Fruit fly (Drosophila melanogaster) whole organism, embryonic: ENCODE data around the gene Tsp2A.

Experiments
- Abd-B ChIP-seq: fragments of 200-800 bp; sonication (Bioruptor generic); optimal IDR thresholded peaks from 2 replicates; lab custom pipeline; 2018; ENCODE audit warnings: missing biosample characterization, mild to moderate bottlenecking, missing genetic modification characterization, moderate library complexity
- Antp ChIP-seq: fragments of 200-800 bp; sonication (Bioruptor generic); optimal IDR thresholded peaks from 3 replicates; lab custom pipeline; 2016; ENCODE audit warnings: missing biosample characterization, missing genetic modification characterization
- CG10209 ChIP-seq: fragments of 200-800 bp; sonication (Bioruptor generic); optimal IDR thresholded peaks from 3 replicates; lab custom pipeline; 2017; ENCODE audit warnings: missing biosample characterization, mild to moderate bottlenecking, missing genetic modification characterization, missing genetic modification reagents
- CG10543 ChIP-seq: fragments of 200-800 bp; sonication (Bioruptor generic); optimal IDR thresholded peaks from 3 replicates; lab custom pipeline; 2017; ENCODE audit warnings: missing biosample characterization, mild to moderate bottlenecking, missing genetic modification characterization, moderate library complexity
- CG10654 ChIP-seq: fragments of 200-800 bp; sonication (Bioruptor generic); optimal IDR thresholded peaks from 2 replicates; lab custom pipeline; 2016; ENCODE audit warnings: missing biosample characterization, missing genetic modification characterization
- CG11093 ChIP-seq: fragments of 200-800 bp; sonication (Bioruptor generic); IDR thresholded peaks from 3 replicates; pipeline ENCODE4 v1.3.6; 2022; ENCODE audit warnings: missing biosample characterization, missing genetic modification characterization
- CG11398 ChIP-seq: fragments of 200-800 bp; sonication (Bioruptor generic); optimal IDR thresholded peaks from 2 replicates; lab custom pipeline; 2016; ENCODE audit warnings: missing biosample characterization, missing genetic modification characterization
- CG11504 ChIP-seq: fragments of 200-800 bp; sonication (Bioruptor generic); optimal IDR thresholded peaks from 3 replicates; lab custom pipeline; 2019; ENCODE audit warnings: missing biosample characterization, mild to moderate bottlenecking, missing genetic modification characterization, moderate library complexity
- CG11696 ChIP-seq: fragments of 200-800 bp; sonication (Bioruptor generic); IDR thresholded peaks from 2 replicates; pipeline ENCODE4 v1.3.6; 2022; ENCODE audit warnings: missing biosample characterization, missing genetic modification characterization
- CG12104 ChIP-seq: fragments of 200-800 bp; sonication (Bioruptor generic); optimal IDR thresholded peaks from 3 replicates; lab custom pipeline; 2016; ENCODE audit warnings: missing biosample characterization, missing genetic modification characterization
- CG13287 ChIP-seq: fragments of 200-800 bp; sonication (Bioruptor generic); IDR thresholded peaks from 2 replicates; pipeline ENCODE4 v1.3.6; 2022; ENCODE audit warnings: missing biosample characterization, missing genetic modification characterization; ENCODE audit not compliant: partially characterized antibody
- CG13424 ChIP-seq: fragments of 200-800 bp; sonication (Bioruptor generic); optimal IDR thresholded peaks from 2 replicates; lab custom pipeline; 2019; ENCODE audit warnings: missing biosample characterization, mild to moderate bottlenecking, missing genetic modification characterization, moderate library complexity
- CG16815 ChIP-seq: fragments of 200-800 bp; sonication (Bioruptor generic); optimal IDR thresholded peaks from 3 replicates; lab custom pipeline; 2017; ENCODE audit warnings: missing biosample characterization, mild to moderate bottlenecking, missing genetic modification characterization
- CG16863 ChIP-seq: fragments of 200-800 bp; sonication (Bioruptor generic); optimal IDR thresholded peaks from 3 replicates; lab custom pipeline; 2016; ENCODE audit warnings: missing biosample characterization, missing genetic modification characterization
- CG2712 ChIP-seq: fragments of 200-800 bp; optimal IDR thresholded peaks from 3 replicates; lab custom pipeline; 2019; ENCODE audit warnings: missing biosample characterization, mild to moderate bottlenecking, missing genetic modification characterization, moderate library complexity
- CG31365 ChIP-seq: fragments of 200-800 bp; sonication (Bioruptor generic); optimal IDR thresholded peaks from 2 replicates; lab custom pipeline; 2018; ENCODE audit warnings: missing biosample characterization, mild to moderate bottlenecking, missing genetic modification characterization
- CG4404 ChIP-seq: fragments of 200-800 bp; sonication (Bioruptor generic); IDR thresholded peaks from 2 replicates; pipeline ENCODE4 v1.3.6; 2022; ENCODE audit warnings: missing biosample characterization, missing genetic modification characterization
- CG4854 ChIP-seq: fragments of 200-800 bp; sonication (Bioruptor generic); optimal IDR thresholded peaks from 2 replicates; lab custom pipeline; 2016; ENCODE audit warnings: missing biosample characterization, missing genetic modification characterization, inconsistent platforms
- CG5180 ChIP-seq: fragments of 200-800 bp; sonication (Bioruptor generic); optimal IDR thresholded peaks from 3 replicates; lab custom pipeline; 2017; ENCODE audit warnings: missing biosample characterization, missing genetic modification characterization, mild to moderate bottlenecking, moderate library complexity, missing genetic modification reagents
- CG7556 ChIP-seq: fragments of 200-800 bp; sonication (Bioruptor generic); optimal IDR thresholded peaks from 2 replicates; lab custom pipeline; 2017; ENCODE audit warnings: missing biosample characterization, mild to moderate bottlenecking, missing genetic modification characterization
- CG9727 ChIP-seq: fragments of 200-800 bp; sonication (Bioruptor generic); optimal IDR thresholded peaks from 3 replicates; lab custom pipeline; 2017; ENCODE audit warnings: missing biosample characterization, mild to moderate bottlenecking, missing genetic modification characterization
- Hr78 ChIP-seq, 2 experiments: fragments of 200-800 bp in 1 of 2; fragments of >200 bp in 1 of 2; sonication (Bioruptor generic) in 1 of 2; optimal IDR thresholded peaks; 2 replicates each; lab custom pipeline; 2017 to 2019; ENCODE audit warnings: missing biosample characterization in 2 of 2, missing genetic modification characterization in 2 of 2, mild to moderate bottlenecking in 1 of 2, moderate library complexity in 1 of 2
- Lpt ChIP-seq: fragments of >200 bp; optimal IDR thresholded peaks from 2 replicates; lab custom pipeline; 2018; ENCODE audit warnings: missing biosample characterization, missing genetic modification characterization
- Myb ChIP-seq: fragments of 200-800 bp; sonication (Bioruptor generic); optimal IDR thresholded peaks from 2 replicates; lab custom pipeline; 2016; ENCODE audit warnings: missing biosample characterization, missing genetic modification characterization
- Nf-YB ChIP-seq: fragments of 200-800 bp; sonication (Bioruptor generic); optimal IDR thresholded peaks from 3 replicates; lab custom pipeline; 2019; ENCODE audit warnings: missing biosample characterization, mild to moderate bottlenecking, missing genetic modification characterization, moderate library complexity
- Scr ChIP-seq: fragments of 200-800 bp; sonication (Bioruptor generic); IDR thresholded peaks from 2 replicates; pipeline ENCODE4 v1.3.6; 2022; ENCODE audit warnings: missing biosample characterization, missing genetic modification characterization; ENCODE audit not compliant: partially characterized antibody
- Sox102F ChIP-seq: fragments of 200-800 bp; sonication (Bioruptor generic); optimal IDR thresholded peaks from 2 replicates; lab custom pipeline; 2018; ENCODE audit warnings: missing biosample characterization, mild to moderate bottlenecking, missing genetic modification characterization, moderate library complexity
- abd-A ChIP-seq: fragments of 200-800 bp; sonication (Bioruptor generic); optimal IDR thresholded peaks from 3 replicates; lab custom pipeline; 2019; ENCODE audit warnings: missing biosample characterization, mild to moderate bottlenecking, missing genetic modification characterization, moderate library complexity
- bigmax ChIP-seq: fragments of 200-800 bp; sonication (Bioruptor generic); optimal IDR thresholded peaks from 2 replicates; lab custom pipeline; 2018; ENCODE audit warnings: missing biosample characterization, mild to moderate bottlenecking, missing genetic modification characterization
- chif ChIP-seq, 2 experiments: fragments of 200-800 bp; sonication (Bioruptor generic); optimal IDR thresholded peaks; 3 replicates each; lab custom pipeline; 2016; ENCODE audit warnings: missing biosample characterization in 2 of 2, missing genetic modification characterization in 2 of 2
- ci ChIP-seq: fragments of 200-800 bp; sonication (Bioruptor generic); IDR thresholded peaks from 3 replicates; pipeline ENCODE4 v1.3.6; 2022; ENCODE audit warnings: missing biosample characterization, missing genetic modification characterization
- crol ChIP-seq: fragments of 200-800 bp; sonication (Bioruptor generic); IDR thresholded peaks from 2 replicates; pipeline ENCODE4 v1.3.6; 2022; ENCODE audit warnings: missing biosample characterization, missing genetic modification characterization
- dm ChIP-seq: fragments of 200-800 bp; sonication (Bioruptor generic); optimal IDR thresholded peaks from 3 replicates; lab custom pipeline; 2016; ENCODE audit warnings: missing biosample characterization, missing genetic modification characterization
- eve ChIP-seq, 2 experiments: fragments of >200 bp; optimal IDR thresholded peaks; 2 replicates each; lab custom pipeline; 2017; ENCODE audit warnings: missing biosample characterization in 2 of 2, missing genetic modification characterization in 2 of 2
- fd64A ChIP-seq: fragments of 200-800 bp; sonication (Bioruptor generic); optimal IDR thresholded peaks from 3 replicates; lab custom pipeline; 2018; ENCODE audit warnings: missing biosample characterization, mild to moderate bottlenecking, missing genetic modification characterization
- ind ChIP-seq: fragments of 200-800 bp; sonication (Bioruptor generic); optimal IDR thresholded peaks from 3 replicates; lab custom pipeline; 2016; ENCODE audit warnings: missing biosample characterization, missing genetic modification characterization
- jing ChIP-seq: fragments of 200-800 bp; sonication (Bioruptor generic); optimal IDR thresholded peaks from 2 replicates; lab custom pipeline; 2018; ENCODE audit warnings: missing biosample characterization, mild to moderate bottlenecking, missing genetic modification characterization
- kni ChIP-seq: fragments of 200-800 bp; sonication (Bioruptor generic); optimal IDR thresholded peaks from 3 replicates; lab custom pipeline; 2017; ENCODE audit warnings: mild to moderate bottlenecking, missing biosample characterization, missing genetic modification reagents, missing genetic modification characterization
- lov ChIP-seq, 2 experiments: fragments of 200-800 bp in 1 of 2; fragments of >200 bp in 1 of 2; sonication (Bioruptor generic) in 1 of 2; IDR thresholded peaks in 1 of 2; optimal IDR thresholded peaks in 1 of 2; 2 replicates in 1 of 2; 3 replicates in 1 of 2; pipeline versions ENCODE4 v1.3.6 to Lab custom; 2017 to 2022; ENCODE audit warnings: missing biosample characterization in 1 of 2, missing genetic modification characterization in 1 of 2
- nom ChIP-seq: fragments of 200-800 bp; sonication (Bioruptor generic); optimal IDR thresholded peaks from 2 replicates; lab custom pipeline; 2017; ENCODE audit warnings: missing biosample characterization, missing genetic modification characterization, mild to moderate bottlenecking, moderate library complexity, missing genetic modification reagents
- onecut ChIP-seq: fragments of 200-800 bp; sonication (Bioruptor generic); IDR thresholded peaks from 2 replicates; pipeline ENCODE4 v1.3.6; 2022; ENCODE audit warnings: missing biosample characterization, missing genetic modification characterization
- pb ChIP-seq: fragments of 200-800 bp; sonication (Bioruptor generic); optimal IDR thresholded peaks from 3 replicates; lab custom pipeline; 2016; ENCODE audit warnings: missing biosample characterization, missing genetic modification characterization
- ranshi ChIP-seq: fragments of 200-800 bp; sonication (Bioruptor generic); IDR thresholded peaks from 2 replicates; pipeline ENCODE4 v1.3.6; 2022; ENCODE audit warnings: missing biosample characterization, missing genetic modification characterization
- sim ChIP-seq: fragments of 200-800 bp; sonication (Bioruptor generic); IDR thresholded peaks from 2 replicates; pipeline ENCODE4 v1.3.6; 2022; ENCODE audit warnings: missing biosample characterization, missing genetic modification characterization
- sima ChIP-seq: fragments of 200-800 bp; sonication (Bioruptor generic); optimal IDR thresholded peaks from 2 replicates; lab custom pipeline; 2016; ENCODE audit warnings: missing biosample characterization, missing genetic modification characterization
- sob ChIP-seq: fragments of 200-800 bp; sonication (Bioruptor generic); IDR thresholded peaks from 2 replicates; pipeline ENCODE4 v1.3.6; 2022; ENCODE audit warnings: missing biosample characterization, missing genetic modification characterization
- tgo ChIP-seq: fragments of 200-800 bp; sonication (Bioruptor generic); IDR thresholded peaks from 3 replicates; pipeline ENCODE4 v1.3.6; 2022; ENCODE audit warnings: missing biosample characterization, missing genetic modification characterization
- unpg ChIP-seq: fragments of 200-800 bp; sonication (Bioruptor generic); optimal IDR thresholded peaks from 3 replicates; lab custom pipeline; 2018; ENCODE audit warnings: missing biosample characterization, mild to moderate bottlenecking, missing genetic modification characterization, moderate library complexity
- vvl ChIP-seq: fragments of 200-800 bp; sonication (Bioruptor generic); IDR thresholded peaks from 2 replicates; pipeline ENCODE4 v1.3.6; 2022; ENCODE audit warnings: missing biosample characterization, missing genetic modification characterization
- wek ChIP-seq: fragments of 200-800 bp; sonication (Bioruptor generic); optimal IDR thresholded peaks from 3 replicates; lab custom pipeline; 2018; ENCODE audit warnings: missing biosample characterization, mild to moderate bottlenecking, missing genetic modification characterization, moderate library complexity

Gene Tsp2A

dm6 chrX:1387149-1387752, 40.9 kb downstream of the Tsp2A start (continued):
- no peak for TF ChIP-seq Scr (GFP tag; lab: Robert Waterston, UW)
- TF ChIP-seq crol (GFP tag; lab: Robert Waterston, UW): peak; percentile 85
- TF ChIP-seq Sox102F (GFP tag; lab: Kevin White, UChicago): no peak
- TF ChIP-seq sim: no peak
- TF ChIP-seq ind: no peak
- TF ChIP-seq CG7556: no peak
- TF ChIP-seq Nf-YB (GFP tag; lab: Kevin White, UChicago): no peak
- TF ChIP-seq ranshi (GFP tag; lab: Robert Waterston, UW): no peak
- TF ChIP-seq fd64A (GFP tag; lab: Kevin White, UChicago): no peak
- TF ChIP-seq CG12104 (GFP tag; lab: Kevin White, UChicago): no peak
- TF ChIP-seq CG2712 (tag; lab: Kevin White, UChicago): no peak
- no peak for TF ChIP-seq CG4854 (GFP tag; lab: Kevin White, UChicago)
- TF ChIP-seq bigmax (GFP tag; lab: Kevin White, UChicago): no peak
- TF ChIP-seq CG11398 (GFP tag; lab: Kevin White, UChicago): no peak
- peak; percentile 76 for TF ChIP-seq kni (GFP tag; lab: Kevin White, UChicago)
- no peak for TF ChIP-seq tgo (GFP tag; lab: Robert Waterston, UW)
- peak; percentile 42 for TF ChIP-seq wek (GFP tag; lab: Kevin White, UChicago)
- TF ChIP-seq CG4404 (GFP tag; lab: Robert Waterston, UW): no peak
- TF ChIP-seq Myb (GFP tag; lab: Kevin White, UChicago): no peak
- no peak for TF ChIP-seq CG13287 (GFP tag; lab: Robert Waterston, UW)
- no peak for TF ChIP-seq CG11696
- no peak for TF ChIP-seq lov (optimal IDR thresholded peaks at IDR 0.05; lab: Kevin White, UChicago)
- TF ChIP-seq lov (GFP tag; IDR thresholded peaks at IDR 0.05; lab: Robert Waterston, UW): no peak
- no peak for TF ChIP-seq Hr78 (GFP tag; optimal IDR thresholded peaks at IDR 0.05; lab: Kevin White, UChicago)
- TF ChIP-seq abd-A (tag; lab: Kevin White, UChicago): no peak
- no peak for TF ChIP-seq pb (GFP tag; lab: Kevin White, UChicago)
- TF ChIP-seq CG5180 (GFP tag; lab: Kevin White, UChicago): peak; percentile 11
- TF ChIP-seq CG16863 (GFP tag; lab: Kevin White, UChicago): no peak
- TF ChIP-seq sima: no peak
- TF ChIP-seq dm (GFP tag; lab: Kevin White, UChicago): no peak
- TF ChIP-seq sob: 0 out of 2 replicates have a peak, but pooled peaks have one; percentile 8
- TF ChIP-seq nom: no peak
- TF ChIP-seq chif (GFP tag; optimal IDR thresholded peaks at IDR 0.05; lab: Kevin White, UChicago): no peak
- no peak for TF ChIP-seq unpg
- peak; percentile 6 for TF ChIP-seq CG13424 (tag; lab: Kevin White, UChicago)
- TF ChIP-seq CG10543 (GFP tag; lab: Kevin White, UChicago): peak; percentile 72
- TF ChIP-seq CG10209 (GFP tag; lab: Kevin White, UChicago): peak; percentile 18
- no peak for TF ChIP-seq jing (GFP tag; lab: Kevin White, UChicago)
- no peak for TF ChIP-seq CG31365 (tag; lab: Kevin White, UChicago)
- TF ChIP-seq Abd-B (GFP tag; lab: Kevin White, UChicago): no peak
- no peak for TF ChIP-seq CG16815
- no peak for TF ChIP-seq Lpt (GFP tag; lab: Kevin White, UChicago)
- no peak for TF ChIP-seq CG9727 (GFP tag; lab: Kevin White, UChicago)
- no peak for TF ChIP-seq eve (GFP tag; optimal IDR thresholded peaks at IDR 0.05; lab: Kevin White, UChicago)
- TF ChIP-seq CG11093 (GFP tag; lab: Robert Waterston, UW): no peak
- no peak for TF ChIP-seq vvl (GFP tag; lab: Robert Waterston, UW)
- peak; percentile 38; the same call in 1 of the 3 replicates for TF ChIP-seq ci (GFP tag; lab: Robert Waterston, UW)
- TF ChIP-seq CG10654 (GFP tag; lab: Kevin White, UChicago): no peak
- no peak for TF ChIP-seq onecut (GFP tag; lab: Robert Waterston, UW)
- TF ChIP-seq CG11504 (tag; lab: Kevin White, UChicago): no peak
- TF ChIP-seq Antp (GFP tag; lab: Kevin White, UChicago): no peak
